Worm (Caenorhabditis elegans): ENCODE results near the gene dap-3.

Gene dap-3

ce11 chrII:10571967-10572366, 9.0 kb upstream of the dap-3 start, which contains the start of gene C06A1.3:
Gene C06A1.3, plus strand, starts transcription at chrII:10572267.
- TF ChIP-seq madf-3 (GFP tag; IDR thresholded peaks at IDR 0.05) (no peak), snpc-4 (GFP tag; optimal IDR thresholded peaks at IDR 0.05) (no peak), snpc-4 (tag; optimal IDR thresholded peaks at IDR 0.05) (no peak)

ce11 chrII:10574177-10574576, 6.8 kb upstream of the dap-3 start:
- TF ChIP-seq D2030.7 (GFP tag; IDR thresholded peaks at IDR 0.05) (no peak), attf-3 (GFP tag; conservative IDR thresholded peaks at IDR 0.05) (no peak), hrde-1 (tag; optimal IDR thresholded peaks at IDR 0.05; ENCODE audit: borderline replicate concordance) (peak; percentile 87), ceh-100 (GFP tag; IDR thresholded peaks at IDR 0.05) (0 out of 2 replicates have a peak, but pooled peaks have one; percentile 9), mcd-1 (GFP tag; IDR thresholded peaks at IDR 0.05) (no peak), hsf-1 (GFP tag; IDR thresholded peaks at IDR 0.05) (0 out of 2 replicates have a peak, but pooled peaks have one; percentile 50), C06A6.2 (GFP tag; conservative IDR thresholded peaks at IDR 0.05) (no peak), snpc-4 (GFP tag; optimal IDR thresholded peaks at IDR 0.05) (peak; percentile 33), snpc-4 (tag; optimal IDR thresholded peaks at IDR 0.05) (no peak), nhr-90 (tag; optimal IDR thresholded peaks at IDR 0.05) (no peak), nhr-179 (tag; optimal IDR thresholded peaks at IDR 0.05) (no peak), ceh-91 (GFP tag; IDR thresholded peaks at IDR 0.05) (0 out of 2 replicates have a peak, but pooled peaks have one; percentile 15), F22D6.2 (tag; optimal IDR thresholded peaks at IDR 0.05) (no peak), F33H1.4 (GFP tag; IDR thresholded peaks at IDR 0.05) (no peak), ekl-4 (GFP tag; IDR thresholded peaks at IDR 0.05) (peak; percentile 10; the same call in 1 of the 2 replicates), sdz-38 (tag; optimal IDR thresholded peaks at IDR 0.05) (no peak), madf-6 (GFP tag; IDR thresholded peaks at IDR 0.05) (peak; percentile 60), zim-3 (tag; optimal IDR thresholded peaks at IDR 0.05) (no peak), nfya-2 (GFP tag; IDR thresholded peaks at IDR 0.05) (no peak), ztf-6 (GFP tag; IDR thresholded peaks at IDR 0.05) (no peak), gei-17 (GFP tag; optimal IDR thresholded peaks at IDR 0.05) (no peak), bed-1 (GFP tag; IDR thresholded peaks at IDR 0.05) (no peak), aptf-3 (GFP tag; IDR thresholded peaks at IDR 0.05) (no peak), ama-1 (optimal IDR thresholded peaks at IDR 0.05) (no peak), ama-1 (GFP tag; optimal IDR thresholded peaks at IDR 0.05) (peak in 1 of 2 experiments; percentile 67), hmg-1.2 (GFP tag; IDR thresholded peaks at IDR 0.05) (no peak), lin-54 (GFP tag; optimal IDR thresholded peaks at IDR 0.05) (peak; percentile 24), rcor-1 (GFP tag; IDR thresholded peaks at IDR 0.05) (0 out of 2 replicates have a peak, but pooled peaks have one; percentile 19), him-1 (tag; optimal IDR thresholded peaks at IDR 0.05) (peak; percentile 18), die-1 (tag; optimal IDR thresholded peaks at IDR 0.05) (no peak), attf-6 (GFP tag; IDR thresholded peaks at IDR 0.05) (0 out of 2 replicates have a peak, but pooled peaks have one; percentile 15), snpc-1.3 (tag; optimal IDR thresholded peaks at IDR 0.05; ENCODE audit: insufficient read depth) (peak; percentile 35), madf-10 (tag; optimal IDR thresholded peaks at IDR 0.05) (no peak)

ce11 chrII:10578843-10579430, 2.0 kb upstream of the dap-3 start, which contains the start of gene rpb-6:
Gene rpb-6, plus strand, starts transcription at chrII:10579380.
- TF ChIP-seq nhr-179 (tag; optimal IDR thresholded peaks at IDR 0.05) (no peak), snpc-1.1 (tag; optimal IDR thresholded peaks at IDR 0.05; ENCODE audit: insufficient read depth) (no peak), cebp-2 (GFP tag; IDR thresholded peaks at IDR 0.05) (no peak), F39B2.1 (GFP tag; IDR thresholded peaks at IDR 0.05) (no peak), ztf-25 (GFP tag; IDR thresholded peaks at IDR 0.05) (no peak), F23B12.7 (tag; optimal IDR thresholded peaks at IDR 0.05; ENCODE audit: insufficient read depth) (no peak), chd-7 (tag; optimal IDR thresholded peaks at IDR 0.05) (no peak), ceh-58 (GFP tag; IDR thresholded peaks at IDR 0.05) (no peak), die-1 (tag; optimal IDR thresholded peaks at IDR 0.05) (no peak), gei-17 (GFP tag; optimal IDR thresholded peaks at IDR 0.05) (no peak), dpl-1 (GFP tag; optimal IDR thresholded peaks at IDR 0.05) (peak; percentile 9), him-1 (tag; optimal IDR thresholded peaks at IDR 0.05) (no peak), madf-6 (GFP tag; IDR thresholded peaks at IDR 0.05) (peak; percentile 49; the same call in 1 of the 2 replicates), F10E7.11 (tag; optimal IDR thresholded peaks at IDR 0.05) (no peak), mcd-1 (GFP tag; IDR thresholded peaks at IDR 0.05) (no peak), ceh-100 (GFP tag; IDR thresholded peaks at IDR 0.05) (no peak), ekl-4 (GFP tag; IDR thresholded peaks at IDR 0.05) (no peak), K11D2.4 (GFP tag; IDR thresholded peaks at IDR 0.05) (no peak), C17E4.6 (GFP tag; IDR thresholded peaks at IDR 0.05) (no peak), ztf-6 (GFP tag; IDR thresholded peaks at IDR 0.05) (no peak), ama-1 (optimal IDR thresholded peaks at IDR 0.05) (no peak), ama-1 (GFP tag; optimal IDR thresholded peaks at IDR 0.05) (no peak)
